Worm (Caenorhabditis elegans) whole organism, L3 larva: ENCODE data around the gene mua-3.

Source experiments
- egl-27 ChIP-seq: sonication (generic microtip); optimal IDR thresholded peaks from 4 replicates; lab custom pipeline; 2017; ENCODE audit warnings: missing biosample characterization, missing genetic modification reagents, missing genetic modification characterization
- elt-3 ChIP-seq, 3 experiments: fragments of 150-350 bp in 1 of 3; sonication (generic microtip) in 2 of 3; optimal IDR thresholded peaks; 2 replicates in 2 of 3; 4 replicates in 1 of 3; lab custom pipeline; 2014 to 2017; ENCODE audit warnings: missing biosample characterization in 3 of 3, missing genetic modification characterization in 3 of 3
- eor-1 ChIP-seq, 2 experiments: fragments of 150-350 bp; optimal IDR thresholded peaks; 2 replicates each; lab custom pipeline; 2014 to 2018; ENCODE audit warnings: missing biosample characterization in 2 of 2, missing genetic modification characterization in 2 of 2
- mdl-1 ChIP-seq: fragments of 150-350 bp; optimal IDR thresholded peaks from 2 replicates; lab custom pipeline; 2014; ENCODE audit warnings: missing biosample characterization, missing genetic modification characterization
- nhr-12 ChIP-seq: fragments of 150-350 bp; optimal IDR thresholded peaks from 2 replicates; lab custom pipeline; 2014; ENCODE audit warnings: missing biosample characterization, missing genetic modification characterization
- nhr-76 ChIP-seq: fragments of 150-350 bp; sonication (generic microtip); optimal IDR thresholded peaks from 5 replicates; lab custom pipeline; 2014; ENCODE audit warnings: missing biosample characterization, missing genetic modification characterization
- snpc-4 ChIP-seq: fragments of 150-350 bp; optimal IDR thresholded peaks from 2 replicates; lab custom pipeline; 2014; ENCODE audit warnings: missing biosample characterization, missing genetic modification characterization
- ztf-11 ChIP-seq: fragments of 150-350 bp; optimal IDR thresholded peaks from 2 replicates; lab custom pipeline; 2014; ENCODE audit warnings: missing biosample characterization, missing genetic modification characterization

- no peak for TF ChIP-seq eor-1 (tag; optimal IDR thresholded peaks at IDR 0.05; lab: Kevin White, UChicago)
- no peak for TF ChIP-seq nhr-76 (tag; lab: Kevin White, UChicago)
- no peak for TF ChIP-seq snpc-4
- TF ChIP-seq nhr-12 (tag; lab: Kevin White, UChicago), result no peak
- TF ChIP-seq mdl-1, result no peak
- no peak for TF ChIP-seq egl-27
- no peak for TF ChIP-seq elt-3 (tag; optimal IDR thresholded peaks at IDR 0.05; lab: Kevin White, UChicago)
- TF ChIP-seq ztf-11 (tag; lab: Kevin White, UChicago), result no peak
Observed at ce11 chrIII:10150710-10151109, 9.8 kb upstream of the mua-3 start.
